Worm (Caenorhabditis elegans) whole organism, mixed stage, embryonic: ENCODE data around the gene col-101.

Experiments
- ces-1 ChIP-seq: fragments of 150-350 bp; optimal IDR thresholded peaks from 2 replicates; lab custom pipeline; 2014; ENCODE audit warnings: missing biosample characterization, missing genetic modification reagents, missing genetic modification characterization
- drap-1 ChIP-seq: fragments of 200-800 bp; sonication (Bioruptor generic); optimal IDR thresholded peaks from 3 replicates; lab custom pipeline; 2018; ENCODE audit warnings: mild to moderate bottlenecking, missing genetic modification characterization, missing compliant biosample characterization
- nhr-237 ChIP-seq: fragments of 150-350 bp; optimal IDR thresholded peaks from 2 replicates; lab custom pipeline; 2014; ENCODE audit warnings: missing biosample characterization, missing genetic modification characterization
- nhr-28 ChIP-seq: fragments of 150-350 bp; optimal IDR thresholded peaks from 2 replicates; lab custom pipeline; 2014; ENCODE audit warnings: missing biosample characterization, missing genetic modification characterization
- nhr-76 ChIP-seq: sonication (generic microtip); optimal IDR thresholded peaks from 2 replicates; lab custom pipeline; 2017; ENCODE audit warnings: missing biosample characterization, missing genetic modification characterization
- pha-4 ChIP-seq: fragments of 150-350 bp; optimal IDR thresholded peaks from 2 replicates; lab custom pipeline; 2018; ENCODE audit warnings: missing biosample characterization, missing genetic modification reagents, missing genetic modification characterization
- snpc-4 ChIP-seq: fragments of 150-350 bp; optimal IDR thresholded peaks from 2 replicates; lab custom pipeline; 2014; ENCODE audit warnings: missing biosample characterization, missing genetic modification characterization
- unc-39 ChIP-seq: fragments of 150-350 bp; optimal IDR thresholded peaks from 2 replicates; lab custom pipeline; 2014; ENCODE audit warnings: missing biosample characterization, missing genetic modification characterization
- unc-62 ChIP-seq: fragments of 150-350 bp; optimal IDR thresholded peaks from 2 replicates; lab custom pipeline; 2014; ENCODE audit warnings: missing biosample characterization, missing genetic modification reagents, missing genetic modification characterization
- ztf-11 ChIP-seq: fragments of 150-350 bp; optimal IDR thresholded peaks from 2 replicates; lab custom pipeline; 2014; ENCODE audit warnings: missing biosample characterization, missing genetic modification characterization

DNA sequence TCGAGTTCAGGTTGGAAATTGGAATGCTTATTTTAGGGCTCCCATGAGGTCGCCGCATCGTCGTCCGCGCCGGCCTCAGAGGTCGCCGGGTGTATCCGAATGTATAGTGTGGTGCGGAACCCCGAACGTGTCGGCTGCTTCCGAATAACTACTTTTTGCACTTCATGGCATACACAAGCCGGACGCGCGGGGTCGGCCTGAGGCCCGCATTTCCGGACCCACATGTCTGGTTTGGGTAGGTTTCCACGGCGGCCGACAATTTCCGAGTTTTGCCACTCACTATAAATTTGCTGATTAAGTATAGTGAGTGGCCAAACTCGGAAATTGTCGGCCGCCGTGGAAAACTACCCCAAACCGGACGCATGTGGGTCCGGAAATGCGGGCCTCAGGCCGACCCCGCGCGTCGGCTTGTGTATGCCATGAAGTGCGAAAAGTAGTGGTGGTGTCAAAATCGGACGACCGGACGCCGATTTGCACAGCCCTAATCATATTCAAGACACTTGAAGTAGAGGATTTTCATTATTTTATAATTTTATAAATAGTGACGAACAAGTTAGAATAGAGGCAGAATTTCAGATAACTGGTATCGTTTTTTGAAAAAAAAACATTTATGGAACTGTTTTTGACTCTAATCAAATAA, 11.5 kb upstream of the col-101 start:
- TF ChIP-seq unc-62 (GFP tag; lab: Kevin White, UChicago) (no peak), ces-1 (GFP tag; lab: Kevin White, UChicago) (no peak), ztf-11 (tag; lab: Kevin White, UChicago) (no peak), unc-39 (tag; lab: Kevin White, UChicago) (no peak), nhr-237 (no peak), nhr-28 (tag; lab: Kevin White, UChicago) (no peak), snpc-4 (tag; lab: Kevin White, UChicago) (no peak), nhr-76 (tag; lab: Kevin White, UChicago) (no peak), pha-4 (tag; lab: Kevin White, UChicago) (no peak), drap-1 (GFP tag; lab: Kevin White, UChicago) (no peak)
